Worm (Caenorhabditis elegans): ENCODE measurements around the gene mdt-30.

mdt-30 gene

DNA sequence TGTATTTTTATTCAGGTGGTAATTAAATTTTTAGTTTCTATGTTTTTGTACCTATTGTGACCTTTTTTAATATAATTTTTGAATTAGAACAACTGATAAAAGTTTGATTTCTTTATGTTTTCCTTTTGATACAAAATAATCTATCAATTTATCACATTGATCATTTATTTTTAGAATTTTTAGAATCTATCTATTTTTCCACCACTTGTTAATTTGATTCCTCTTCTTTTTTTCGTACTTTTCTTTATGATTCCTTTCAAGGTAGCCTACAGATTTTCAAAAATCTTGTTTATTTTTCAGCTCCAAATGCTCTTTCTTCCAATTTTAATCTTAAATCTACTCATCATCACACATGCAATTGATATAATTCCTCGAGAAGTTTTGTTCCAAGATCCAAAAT lies 10.1 kb upstream of the mdt-30 start, which contains the start of gene dpf-6:
TSS of gene dpf-6 (plus strand) at position 301 of the 400 bp plus-strand sequence.
- TF ChIP-seq tbx-37 (GFP tag; conservative IDR thresholded peaks at IDR 0.05) (no peak), B0310.2 (tag; optimal IDR thresholded peaks at IDR 0.05) (no peak), tra-4 (tag; optimal IDR thresholded peaks at IDR 0.05) (no peak), hmbx-1 (tag; optimal IDR thresholded peaks at IDR 0.05) (no peak), ceh-13 (GFP tag; optimal IDR thresholded peaks at IDR 0.05) (no peak), aly-1 (tag; optimal IDR thresholded peaks at IDR 0.05) (no peak), hmg-4 (GFP tag; optimal IDR thresholded peaks at IDR 0.05) (no peak), scrt-1 (GFP tag; IDR thresholded peaks at IDR 0.05) (no peak), ama-1 (optimal IDR thresholded peaks at IDR 0.05) (no peak), F13C5.2 (tag; optimal IDR thresholded peaks at IDR 0.05) (no peak), tbx-11 (GFP tag; IDR thresholded peaks at IDR 0.05) (no peak)

DNA sequence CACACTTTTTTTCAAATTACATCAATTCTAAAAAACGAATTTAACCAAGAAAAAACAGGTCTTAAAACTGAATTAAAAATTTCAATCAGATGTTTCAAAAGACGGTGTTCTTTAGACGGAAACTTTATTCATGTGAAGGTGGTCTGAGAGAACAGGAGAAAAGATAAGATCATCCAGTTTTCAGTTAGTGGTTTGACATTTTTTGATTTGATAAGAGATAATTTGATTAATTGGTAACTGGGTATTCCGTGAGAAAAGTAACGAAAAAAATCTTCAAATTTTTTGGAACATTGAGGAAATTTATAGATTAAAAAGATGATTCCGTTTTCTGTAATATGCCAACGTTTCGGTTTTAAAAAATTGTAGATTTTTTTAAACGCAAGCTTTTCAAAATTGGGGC lies 8.7 kb upstream of the mdt-30 start:
- TF ChIP-seq hmg-4 (GFP tag; optimal IDR thresholded peaks at IDR 0.05) (no peak), ceh-36 (tag; optimal IDR thresholded peaks at IDR 0.05) (no peak), tbx-37 (GFP tag; conservative IDR thresholded peaks at IDR 0.05) (no peak), tbx-11 (GFP tag; IDR thresholded peaks at IDR 0.05) (no peak), tra-4 (tag; optimal IDR thresholded peaks at IDR 0.05) (no peak), ceh-13 (GFP tag; optimal IDR thresholded peaks at IDR 0.05) (no peak), F13C5.2 (tag; optimal IDR thresholded peaks at IDR 0.05) (no peak), flt-1 (GFP tag; IDR thresholded peaks at IDR 0.05) (no peak), ama-1 (optimal IDR thresholded peaks at IDR 0.05) (no peak), hnd-1 (tag; optimal IDR thresholded peaks at IDR 0.05) (no peak), pes-1 (GFP tag; IDR thresholded peaks at IDR 0.05) (no peak), scrt-1 (GFP tag; IDR thresholded peaks at IDR 0.05) (no peak), B0310.2 (tag; optimal IDR thresholded peaks at IDR 0.05) (no peak), ets-7 (tag; optimal IDR thresholded peaks at IDR 0.05) (no peak), sea-1 (GFP tag; conservative IDR thresholded peaks at IDR 0.05) (no peak), hmbx-1 (tag; optimal IDR thresholded peaks at IDR 0.05) (no peak), aly-1 (tag; optimal IDR thresholded peaks at IDR 0.05) (no peak)

DNA sequence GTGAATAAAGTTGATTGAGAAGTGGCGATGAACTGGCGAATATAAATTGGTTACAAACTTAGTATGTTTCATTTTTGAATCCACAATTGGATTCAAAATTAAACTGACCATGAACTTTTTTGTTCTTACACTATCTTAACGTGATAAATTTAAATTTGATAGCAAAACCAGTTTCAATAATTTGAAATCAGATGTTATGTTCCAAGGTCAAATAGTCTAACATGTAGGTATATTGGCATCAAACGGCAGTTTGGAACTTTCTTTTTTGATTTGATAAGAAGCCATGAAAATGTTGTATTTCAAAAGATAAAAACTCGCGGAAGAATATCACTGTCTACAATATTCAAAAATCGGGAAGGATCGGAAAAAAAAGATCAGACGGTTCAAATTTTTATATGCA lies 8.2 kb upstream of the mdt-30 start:
- TF ChIP-seq hmg-4 (GFP tag; optimal IDR thresholded peaks at IDR 0.05): no peak
- no peak for TF ChIP-seq tra-4 (tag; optimal IDR thresholded peaks at IDR 0.05)
- TF ChIP-seq ceh-13 (GFP tag; optimal IDR thresholded peaks at IDR 0.05): no peak
- no peak for TF ChIP-seq ceh-36 (tag; optimal IDR thresholded peaks at IDR 0.05)
- no peak for TF ChIP-seq ets-7 (tag; optimal IDR thresholded peaks at IDR 0.05)
- no peak for TF ChIP-seq sea-1 (GFP tag; conservative IDR thresholded peaks at IDR 0.05)
- no peak for TF ChIP-seq tbx-11 (GFP tag; IDR thresholded peaks at IDR 0.05)
- TF ChIP-seq F13C5.2 (tag; optimal IDR thresholded peaks at IDR 0.05): no peak
- TF ChIP-seq flt-1 (GFP tag; IDR thresholded peaks at IDR 0.05): no peak
- no peak for TF ChIP-seq scrt-1 (GFP tag; IDR thresholded peaks at IDR 0.05)
- no peak for TF ChIP-seq B0310.2 (tag; optimal IDR thresholded peaks at IDR 0.05)
- no peak for TF ChIP-seq aly-1 (tag; optimal IDR thresholded peaks at IDR 0.05)
- TF ChIP-seq hnd-1 (tag; optimal IDR thresholded peaks at IDR 0.05): no peak
- TF ChIP-seq pes-1 (GFP tag; IDR thresholded peaks at IDR 0.05): no peak
- no peak for TF ChIP-seq hmbx-1 (tag; optimal IDR thresholded peaks at IDR 0.05)
- TF ChIP-seq tbx-37 (GFP tag; conservative IDR thresholded peaks at IDR 0.05): no peak

DNA sequence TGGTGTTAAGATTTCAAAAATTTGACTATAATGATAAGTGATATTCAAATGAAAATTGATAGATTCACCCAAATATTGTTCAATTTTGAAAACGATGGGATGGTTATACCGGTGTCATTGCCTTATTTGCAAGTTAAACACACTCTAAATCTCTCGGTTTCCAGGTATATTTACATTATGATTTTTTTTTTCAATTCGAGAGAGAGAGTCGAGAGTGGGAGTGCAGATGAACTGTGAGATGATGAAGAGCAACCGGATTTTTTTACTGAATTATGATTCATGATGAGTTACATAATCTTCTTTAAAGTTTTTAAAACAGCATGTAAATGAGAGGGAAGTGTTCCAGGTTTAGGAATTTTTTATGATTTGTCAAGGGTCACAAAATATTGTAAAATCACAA lies 5.7 kb upstream of the mdt-30 start, which contains the start of gene F44B9.10:
TSS of gene F44B9.10 (minus strand) at position 101 of the 400 bp plus-strand sequence.
- TF ChIP-seq ceh-13 (GFP tag; optimal IDR thresholded peaks at IDR 0.05): no peak
- TF ChIP-seq hmg-4 (GFP tag; optimal IDR thresholded peaks at IDR 0.05): no peak
- TF ChIP-seq F13C5.2 (tag; optimal IDR thresholded peaks at IDR 0.05): no peak
- TF ChIP-seq pes-1 (GFP tag; IDR thresholded peaks at IDR 0.05): no peak
- no peak for TF ChIP-seq aly-1 (tag; optimal IDR thresholded peaks at IDR 0.05)
- TF ChIP-seq scrt-1 (GFP tag; IDR thresholded peaks at IDR 0.05): no peak
- no peak for TF ChIP-seq hnd-1 (tag; optimal IDR thresholded peaks at IDR 0.05)
- TF ChIP-seq B0310.2 (tag; optimal IDR thresholded peaks at IDR 0.05): no peak
- no peak for TF ChIP-seq hmbx-1 (tag; optimal IDR thresholded peaks at IDR 0.05)
- TF ChIP-seq ceh-36 (tag; optimal IDR thresholded peaks at IDR 0.05): no peak
- TF ChIP-seq tbx-11 (GFP tag; IDR thresholded peaks at IDR 0.05): no peak
- no peak for TF ChIP-seq tra-4 (tag; optimal IDR thresholded peaks at IDR 0.05)
- no peak for TF ChIP-seq sea-1 (GFP tag; conservative IDR thresholded peaks at IDR 0.05)
- no peak for TF ChIP-seq ets-7 (tag; optimal IDR thresholded peaks at IDR 0.05)
- no peak for TF ChIP-seq ama-1 (optimal IDR thresholded peaks at IDR 0.05)
- TF ChIP-seq flt-1 (GFP tag; IDR thresholded peaks at IDR 0.05): no peak
- TF ChIP-seq tbx-37 (GFP tag; conservative IDR thresholded peaks at IDR 0.05): no peak

DNA sequence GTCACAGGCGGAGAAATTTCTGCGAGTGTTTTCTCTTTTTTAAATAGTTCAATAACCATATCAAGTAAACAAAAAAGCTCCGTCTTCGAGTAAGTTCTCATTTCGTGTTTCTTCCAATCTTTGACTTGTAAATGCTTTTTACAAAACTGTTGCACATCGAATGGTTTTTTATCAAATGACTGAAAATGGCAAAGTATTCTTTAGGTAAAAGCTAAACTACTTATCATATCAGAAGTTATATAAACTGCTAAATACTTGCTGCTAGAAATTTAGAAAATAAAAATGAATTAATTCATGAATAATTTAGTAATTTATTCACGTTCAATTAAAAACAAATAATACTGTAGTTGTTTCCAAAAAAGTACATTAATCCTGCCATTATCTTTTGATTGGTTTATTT lies 3.1 kb upstream of the mdt-30 start, which contains the start of gene F44B9.9:
TSS of gene F44B9.9 (minus strand) at position 101 of the 400 bp plus-strand sequence.
- TF ChIP-seq hmbx-1 (tag; optimal IDR thresholded peaks at IDR 0.05): no peak
- no peak for TF ChIP-seq tbx-37 (GFP tag; conservative IDR thresholded peaks at IDR 0.05)
- TF ChIP-seq ama-1 (optimal IDR thresholded peaks at IDR 0.05): no peak
- TF ChIP-seq B0310.2 (tag; optimal IDR thresholded peaks at IDR 0.05): no peak
- no peak for TF ChIP-seq pes-1 (GFP tag; IDR thresholded peaks at IDR 0.05)
- no peak for TF ChIP-seq sea-1 (GFP tag; conservative IDR thresholded peaks at IDR 0.05)
- no peak for TF ChIP-seq tra-4 (tag; optimal IDR thresholded peaks at IDR 0.05)
- TF ChIP-seq F13C5.2 (tag; optimal IDR thresholded peaks at IDR 0.05): no peak
- TF ChIP-seq ceh-36 (tag; optimal IDR thresholded peaks at IDR 0.05): no peak
- no peak for TF ChIP-seq hnd-1 (tag; optimal IDR thresholded peaks at IDR 0.05)
- no peak for TF ChIP-seq aly-1 (tag; optimal IDR thresholded peaks at IDR 0.05)
- no peak for TF ChIP-seq hmg-4 (GFP tag; optimal IDR thresholded peaks at IDR 0.05)
- TF ChIP-seq tbx-11 (GFP tag; IDR thresholded peaks at IDR 0.05): no peak
- TF ChIP-seq ceh-13 (GFP tag; optimal IDR thresholded peaks at IDR 0.05): no peak

DNA sequence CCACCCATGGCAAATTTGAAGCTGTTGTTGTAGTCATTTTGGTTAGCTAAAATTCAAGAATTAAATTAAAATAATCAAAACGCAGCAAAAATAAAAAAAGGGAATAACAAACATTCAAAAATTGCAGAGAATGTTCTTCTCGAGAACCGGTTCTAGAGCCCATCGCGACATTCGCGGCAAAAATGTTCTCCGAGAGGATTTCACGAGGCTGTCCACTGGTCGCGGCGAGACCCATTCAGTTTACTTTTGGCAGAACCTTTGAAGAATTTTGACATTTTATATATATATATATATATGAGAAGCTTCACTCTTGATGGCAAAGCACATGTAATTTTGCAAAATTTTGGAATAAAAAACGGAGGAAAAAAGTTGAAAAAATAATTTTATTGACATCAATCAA lies 1.6 kb upstream of the mdt-30 start, which contains the start of gene F44B9.8:
TSS of gene F44B9.8 (minus strand) at position 163 of the 400 bp plus-strand sequence.
- TF ChIP-seq flt-1 (GFP tag; IDR thresholded peaks at IDR 0.05) (no peak), ceh-13 (GFP tag; optimal IDR thresholded peaks at IDR 0.05) (no peak), B0310.2 (tag; optimal IDR thresholded peaks at IDR 0.05) (no peak), F13C5.2 (tag; optimal IDR thresholded peaks at IDR 0.05) (no peak)

DNA sequence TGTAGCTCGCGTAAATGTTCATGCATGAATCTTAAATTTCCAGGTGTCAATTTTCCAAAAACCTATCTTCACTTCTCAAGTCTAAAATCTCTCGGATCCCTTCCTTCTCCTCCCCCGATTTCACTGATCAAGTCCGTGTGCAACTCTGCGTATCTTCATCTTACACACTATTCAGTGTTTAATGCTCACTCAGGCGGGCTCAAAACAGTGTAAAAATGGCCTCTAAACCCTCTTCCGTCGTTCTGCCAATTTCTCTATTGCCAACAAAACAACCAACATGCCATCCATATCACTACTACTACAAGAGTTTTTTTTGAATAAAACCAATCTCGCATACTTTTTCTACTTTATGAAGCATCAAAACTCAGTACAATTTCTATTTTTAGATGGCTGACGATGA lies 5.8 kb downstream of the mdt-30 start, which contains the start of gene F44B9.2:
TSS of gene F44B9.2 (plus strand) at position 387 of the 400 bp plus-strand sequence.
- no peak for TF ChIP-seq flt-1 (GFP tag; IDR thresholded peaks at IDR 0.05)
- no peak for TF ChIP-seq scrt-1 (GFP tag; IDR thresholded peaks at IDR 0.05)
- no peak for TF ChIP-seq ceh-13 (GFP tag; optimal IDR thresholded peaks at IDR 0.05)
- TF ChIP-seq hnd-1 (tag; optimal IDR thresholded peaks at IDR 0.05): no peak
- TF ChIP-seq hmbx-1 (tag; optimal IDR thresholded peaks at IDR 0.05): no peak
- no peak for TF ChIP-seq sea-1 (GFP tag; conservative IDR thresholded peaks at IDR 0.05)
- no peak for TF ChIP-seq tra-4 (tag; optimal IDR thresholded peaks at IDR 0.05)
- TF ChIP-seq ets-7 (tag; optimal IDR thresholded peaks at IDR 0.05): no peak
- no peak for TF ChIP-seq aly-1 (tag; optimal IDR thresholded peaks at IDR 0.05)
- no peak for TF ChIP-seq B0310.2 (tag; optimal IDR thresholded peaks at IDR 0.05)
- TF ChIP-seq hmg-4 (GFP tag; optimal IDR thresholded peaks at IDR 0.05): no peak
- TF ChIP-seq tbx-11 (GFP tag; IDR thresholded peaks at IDR 0.05): no peak
- no peak for TF ChIP-seq pes-1 (GFP tag; IDR thresholded peaks at IDR 0.05)
- no peak for TF ChIP-seq ama-1 (optimal IDR thresholded peaks at IDR 0.05)
- TF ChIP-seq ceh-36 (tag; optimal IDR thresholded peaks at IDR 0.05): no peak
